Worm (Caenorhabditis elegans) whole organism, L4 larva: ENCODE data around the gene cutl-2.

Experiments
- D1046.2 ChIP-seq: fragments of 200-800 bp; sonication (Bioruptor generic); IDR thresholded peaks from 2 replicates; pipeline ENCODE4 v1.3.6; 2022; ENCODE audit warnings: missing genetic modification characterization, missing compliant biosample characterization
- F10B5.3 ChIP-seq: sonication (generic microtip); optimal IDR thresholded peaks from 2 replicates; lab custom pipeline; 2016; ENCODE audit warnings: mild to moderate bottlenecking, missing genetic modification characterization, missing compliant biosample characterization
- F26F4.8 ChIP-seq: fragments of 200-800 bp; sonication (Bioruptor generic); conservative IDR thresholded peaks from 2 replicates; pipeline ENCODE4 v1.3.6; 2022; ENCODE audit warnings: missing genetic modification characterization, missing compliant biosample characterization
- F44E2.7 ChIP-seq: fragments of 200-800 bp; sonication (Bioruptor generic); IDR thresholded peaks from 2 replicates; pipeline ENCODE4 v2.1.2; 2022; ENCODE audit warnings: missing genetic modification characterization, missing compliant biosample characterization
- F49E8.2 ChIP-seq: sonication (generic microtip); optimal IDR thresholded peaks from 2 replicates; lab custom pipeline; 2016; ENCODE audit warnings: missing compliant biosample characterization, mild to moderate bottlenecking, missing genetic modification characterization, borderline replicate concordance
- R02D3.7 ChIP-seq: fragments of 150-350 bp; sonication (generic microtip); optimal IDR thresholded peaks from 3 replicates; lab custom pipeline; 2014; ENCODE audit warnings: missing biosample characterization, missing genetic modification characterization
- Y48G9A.11 ChIP-seq: fragments of 200-800 bp; sonication (Bioruptor generic); IDR thresholded peaks from 2 replicates; pipeline ENCODE4 v1.3.6; 2022; ENCODE audit warnings: missing genetic modification reagents, missing genetic modification characterization, missing compliant biosample characterization
- Y75B8A.6 ChIP-seq: fragments of 200-800 bp; sonication (Bioruptor generic); IDR thresholded peaks from 2 replicates; pipeline ENCODE4 v1.3.6; 2022; ENCODE audit warnings: missing genetic modification reagents, missing genetic modification characterization, missing compliant biosample characterization
- ZK546.5 ChIP-seq, 2 experiments: sonication (generic microtip); optimal IDR thresholded peaks; 2 replicates each; lab custom pipeline; 2017; ENCODE audit warnings: missing biosample characterization in 2 of 2, missing genetic modification characterization in 2 of 2
- aly-2 ChIP-seq: sonication (generic microtip); optimal IDR thresholded peaks from 2 replicates; lab custom pipeline; 2018; ENCODE audit warnings: missing biosample characterization, missing genetic modification characterization
- arid-1 ChIP-seq: fragments of 200-800 bp; sonication (Bioruptor generic); conservative IDR thresholded peaks from 2 replicates; pipeline ENCODE4 v1.3.6; 2022; ENCODE audit warnings: missing genetic modification reagents, missing genetic modification characterization, missing compliant biosample characterization
- ceh-20 ChIP-seq: fragments of 200-800 bp; sonication (Bioruptor generic); IDR thresholded peaks from 2 replicates; pipeline ENCODE4 v1.3.6; 2022; ENCODE audit warnings: missing genetic modification reagents, missing genetic modification characterization, missing compliant biosample characterization
- ceh-62 ChIP-seq: sonication (generic microtip); optimal IDR thresholded peaks from 2 replicates; lab custom pipeline; 2017; ENCODE audit warnings: missing biosample characterization, missing genetic modification characterization
- duxl-1 ChIP-seq: sonication (generic microtip); optimal IDR thresholded peaks from 2 replicates; lab custom pipeline; 2016; ENCODE audit warnings: mild to moderate bottlenecking, missing genetic modification characterization, moderate library complexity, missing compliant biosample characterization; ENCODE audit not compliant: poor library complexity
- dve-1 ChIP-seq: sonication (generic microtip); optimal IDR thresholded peaks from 2 replicates; lab custom pipeline; 2017; ENCODE audit warnings: antibody characterized with exemption, mild to moderate bottlenecking, missing genetic modification characterization, missing compliant biosample characterization; ENCODE audit not compliant: insufficient read depth
- egl-27 ChIP-seq: sonication (generic microtip); optimal IDR thresholded peaks from 3 replicates; lab custom pipeline; 2017; ENCODE audit warnings: missing biosample characterization, missing genetic modification reagents, missing genetic modification characterization
- fkh-10 ChIP-seq: fragments of 150-350 bp; optimal IDR thresholded peaks from 2 replicates; lab custom pipeline; 2014; ENCODE audit warnings: missing biosample characterization, missing genetic modification reagents, missing genetic modification characterization
- gei-8 ChIP-seq: fragments of 200-800 bp; sonication (Bioruptor generic); optimal IDR thresholded peaks from 2 replicates; lab custom pipeline; 2018; ENCODE audit warnings: mild to moderate bottlenecking, missing genetic modification characterization, missing compliant biosample characterization
- hmg-1.1 ChIP-seq: fragments of 200-800 bp; sonication (Bioruptor generic); IDR thresholded peaks from 2 replicates; pipeline ENCODE4 v1.3.6; 2022; ENCODE audit warnings: missing genetic modification reagents, missing genetic modification characterization, missing compliant biosample characterization
- jun-1 ChIP-seq: fragments of 150-350 bp; optimal IDR thresholded peaks from 2 replicates; lab custom pipeline; 2014; ENCODE audit warnings: missing biosample characterization, missing genetic modification reagents, missing genetic modification characterization
- lin-1 ChIP-seq: fragments of 200-800 bp; sonication (Bioruptor generic); IDR thresholded peaks from 2 replicates; pipeline ENCODE4 v1.3.6; 2022; ENCODE audit warnings: missing genetic modification reagents, missing genetic modification characterization, missing compliant biosample characterization
- lin-13 ChIP-seq: fragments of 150-350 bp; optimal IDR thresholded peaks from 2 replicates; lab custom pipeline; 2014; ENCODE audit warnings: missing biosample characterization, missing genetic modification reagents, missing genetic modification characterization
- lin-29 ChIP-seq: fragments of 200-800 bp; sonication (Bioruptor generic); IDR thresholded peaks from 2 replicates; pipeline ENCODE4 v1.3.6; 2022; ENCODE audit warnings: missing genetic modification reagents, missing genetic modification characterization, missing compliant biosample characterization
- lin-38 ChIP-seq: fragments of 200-800 bp; sonication (Bioruptor generic); IDR thresholded peaks from 2 replicates; pipeline ENCODE4 v1.3.6; 2022; ENCODE audit warnings: missing genetic modification reagents, missing genetic modification characterization, missing compliant biosample characterization
- lir-3 ChIP-seq: sonication (generic microtip); optimal IDR thresholded peaks from 2 replicates; lab custom pipeline; 2016; ENCODE audit warnings: mild to moderate bottlenecking, missing genetic modification characterization, missing compliant biosample characterization
- lsy-2 ChIP-seq, 2 experiments: fragments of 150-350 bp in 1 of 2; sonication (generic microtip) in 1 of 2; optimal IDR thresholded peaks; 2 replicates each; lab custom pipeline; 2014 to 2017; ENCODE audit warnings: missing biosample characterization in 2 of 2, missing genetic modification characterization in 2 of 2
- mep-1 ChIP-seq: fragments of 150-350 bp; sonication (generic microtip); optimal IDR thresholded peaks from 3 replicates; lab custom pipeline; 2014; ENCODE audit warnings: missing biosample characterization, missing genetic modification characterization
- mes-2 ChIP-seq: sonication (generic microtip); optimal IDR thresholded peaks from 2 replicates; lab custom pipeline; 2016; ENCODE audit warnings: missing genotype, mild to moderate bottlenecking, missing genetic modification characterization, missing compliant biosample characterization; ENCODE audit not compliant: poor library complexity, severe bottlenecking
- mxl-2 ChIP-seq: fragments of 200-800 bp; sonication (Bioruptor generic); conservative IDR thresholded peaks from 2 replicates; pipeline ENCODE4 v1.3.6; 2022; ENCODE audit warnings: missing genetic modification reagents, missing genetic modification characterization, missing compliant biosample characterization
- nhr-11 ChIP-seq: fragments of 150-350 bp; optimal IDR thresholded peaks from 2 replicates; lab custom pipeline; 2014; ENCODE audit warnings: missing biosample characterization, missing genetic modification characterization
- nhr-42 ChIP-seq: fragments of 200-800 bp; sonication (Bioruptor generic); IDR thresholded peaks from 2 replicates; pipeline ENCODE4 v1.3.6; 2022; ENCODE audit warnings: missing genetic modification characterization, missing compliant biosample characterization
- nhr-6 ChIP-seq: fragments of 150-350 bp; optimal IDR thresholded peaks from 2 replicates; lab custom pipeline; 2014; ENCODE audit warnings: missing biosample characterization, missing genetic modification characterization
- nhr-77 ChIP-seq: fragments of 150-350 bp; optimal IDR thresholded peaks from 2 replicates; lab custom pipeline; 2014; ENCODE audit warnings: missing biosample characterization, missing genetic modification characterization
- snpc-4 ChIP-seq: fragments of 150-350 bp; optimal IDR thresholded peaks from 2 replicates; lab custom pipeline; 2014; ENCODE audit warnings: missing biosample characterization, missing genetic modification characterization
- spr-3 ChIP-seq: fragments of 200-800 bp; sonication (Bioruptor generic); optimal IDR thresholded peaks from 2 replicates; lab custom pipeline; 2018; ENCODE audit warnings: mild to moderate bottlenecking, missing genetic modification characterization, missing compliant biosample characterization
- tag-97 ChIP-seq: fragments of 200-800 bp; sonication (Bioruptor generic); IDR thresholded peaks from 2 replicates; pipeline ENCODE4 v1.3.6; 2022; ENCODE audit warnings: missing genetic modification characterization, missing compliant biosample characterization
- unc-130 ChIP-seq: sonication (generic microtip); optimal IDR thresholded peaks from 2 replicates; lab custom pipeline; 2016; ENCODE audit warnings: missing genetic modification reagents, missing genetic modification characterization, missing compliant biosample characterization
- unc-62 ChIP-seq, 3 experiments: fragments of 150-350 bp in 1 of 3; sonication (generic microtip); optimal IDR thresholded peaks in 2 of 3; peaks in 1 of 3; 1 replicate in 1 of 3; 2 replicates in 2 of 3; lab custom pipeline; 2014 to 2017; ENCODE audit warnings: missing biosample characterization in 3 of 3, missing genetic modification characterization in 3 of 3, missing genetic modification reagents in 3 of 3, missing genotype in 1 of 3
- vab-7 ChIP-seq: fragments of 200-800 bp; sonication (Bioruptor generic); IDR thresholded peaks from 2 replicates; pipeline ENCODE4 v1.3.6; 2022; ENCODE audit warnings: missing genetic modification reagents, missing genetic modification characterization, missing compliant biosample characterization
- zfp-2 ChIP-seq: sonication (generic microtip); optimal IDR thresholded peaks from 2 replicates; lab custom pipeline; 2016; ENCODE audit warnings: mild to moderate bottlenecking, missing genetic modification characterization, missing compliant biosample characterization

The cutl-2 gene

ce11 chrII:9746069-9746468, 21.6 kb upstream of the cutl-2 start, which contains the start of the genes Y53C12B.1 and nos-3 (continued):
- TF ChIP-seq arid-1 (GFP tag; lab: Robert Waterston, UW), result peak; percentile 57; the same call in 1 of the 2 replicates
- TF ChIP-seq mes-2 (tag; lab: Kevin White, UChicago), result peak; percentile 92
- TF ChIP-seq egl-27 (tag; lab: Kevin White, UChicago), result no peak
- no peak for TF ChIP-seq ZK546.5 (tag; optimal IDR thresholded peaks at IDR 0.05; lab: Kevin White, UChicago)
- no peak for TF ChIP-seq duxl-1
- TF ChIP-seq tag-97 (GFP tag; lab: Robert Waterston, UW), result no peak
- peak; percentile 80 for TF ChIP-seq mep-1 (tag; lab: Kevin White, UChicago)
- TF ChIP-seq ceh-62, result no peak
- no peak for TF ChIP-seq aly-2 (tag; lab: Kevin White, UChicago)
- TF ChIP-seq R02D3.7, result peak; percentile 88
- TF ChIP-seq ceh-20 (GFP tag; lab: Robert Waterston, UW), result 0 out of 2 replicates have a peak, but pooled peaks have one; percentile 13
- TF ChIP-seq lin-13 (GFP tag; lab: Kevin White, UChicago), result peak; percentile 59
- peak; percentile 56 for TF ChIP-seq hmg-1.1
- TF ChIP-seq lsy-2 (tag; optimal IDR thresholded peaks at IDR 0.05; lab: Kevin White, UChicago), result peak; percentile 95 to 99
- peak in 1 of 2 experiments; percentile 88 for TF ChIP-seq unc-62 (GFP tag; optimal IDR thresholded peaks at IDR 0.05 in 1 of 2; lab: Kevin White, UChicago)
- TF ChIP-seq unc-62 (tag; optimal IDR thresholded peaks at IDR 0.05; lab: Kevin White, UChicago), result no peak
- TF ChIP-seq F44E2.7, result no peak
- TF ChIP-seq gei-8 (GFP tag; lab: Kevin White, UChicago), result no peak
- no peak for TF ChIP-seq Y48G9A.11 (GFP tag; lab: Robert Waterston, UW)
- no peak for TF ChIP-seq spr-3 (GFP tag; lab: Kevin White, UChicago)
- TF ChIP-seq lin-29 (GFP tag; lab: Robert Waterston, UW), result no peak
- TF ChIP-seq lir-3, result no peak
- TF ChIP-seq vab-7 (GFP tag; lab: Robert Waterston, UW), result no peak
- TF ChIP-seq mxl-2 (GFP tag; lab: Robert Waterston, UW), result no peak
- TF ChIP-seq nhr-77 (tag; lab: Kevin White, UChicago), result peak; percentile 59
- TF ChIP-seq F10B5.3, result no peak
- TF ChIP-seq F26F4.8, result no peak
- peak; percentile 5 for TF ChIP-seq unc-130
- no peak for TF ChIP-seq zfp-2 (tag; lab: Kevin White, UChicago)
- no peak for TF ChIP-seq jun-1 (tag; lab: Kevin White, UChicago)
- TF ChIP-seq nhr-42, result no peak
- TF ChIP-seq snpc-4, result no peak
- no peak for TF ChIP-seq Y75B8A.6
- no peak for TF ChIP-seq lin-1 (GFP tag; lab: Robert Waterston, UW)
- TF ChIP-seq nhr-6, result peak; percentile 68
- TF ChIP-seq D1046.2 (GFP tag; lab: Robert Waterston, UW), result peak; percentile 97
- peak; percentile 73 for TF ChIP-seq dve-1 (tag; lab: Kevin White, UChicago)
- TF ChIP-seq nhr-11, result peak; percentile 88
- TF ChIP-seq, all 104 proteins: peak for 33

- TF ChIP-seq lin-38 (GFP tag; lab: Robert Waterston, UW), result 0 out of 2 replicates have a peak, but pooled peaks have one; percentile 9
- TF ChIP-seq fkh-10 (GFP tag; lab: Kevin White, UChicago), result no peak
- no peak for TF ChIP-seq F49E8.2 (tag; lab: Kevin White, UChicago)
Observed at ce11 chrII:9742784-9743183, 18.3 kb upstream of the cutl-2 start, which contains the start of gene pno-1. Gene pno-1 (minus strand): TSS chrII:9742884.
